Fruit fly (Drosophila melanogaster): Measurements from ENCODE around the gene CG14839.

DNA sequence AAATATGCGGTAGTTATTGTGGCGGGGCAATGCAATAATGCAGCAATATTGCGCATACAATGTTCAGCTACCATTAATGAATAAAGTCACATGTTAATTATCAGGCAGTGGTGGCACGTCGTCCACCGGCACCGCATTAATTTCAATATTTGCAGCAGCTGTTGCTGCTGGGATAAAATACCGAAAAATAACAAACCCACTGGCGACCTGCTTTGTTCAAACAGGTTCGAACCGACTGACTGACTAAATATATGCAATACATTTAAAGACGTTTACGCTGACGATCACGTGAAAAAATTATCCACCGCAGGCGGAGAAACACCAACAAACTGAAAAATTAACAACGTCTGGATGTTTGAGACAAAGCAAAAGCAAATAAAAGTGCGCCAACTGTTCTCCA is 35.3 kb downstream of the CG14839 start:
- TF ChIP-seq Blimp-1 (GFP tag; optimal IDR thresholded peaks at IDR 0.05) (no peak), svp (GFP tag) (no peak), fd85E (GFP tag; optimal IDR thresholded peaks at IDR 0.05) (no peak), net (GFP tag; optimal IDR thresholded peaks at IDR 0.05) (no peak), Smox (GFP tag; optimal IDR thresholded peaks at IDR 0.05) (no peak), OdsH (GFP tag; optimal IDR thresholded peaks at IDR 0.05) (no peak), fkh (GFP tag; optimal IDR thresholded peaks at IDR 0.05) (no peak), CG15336 (GFP tag; IDR thresholded peaks at IDR 0.05) (no peak)
